Worm (Caenorhabditis elegans) whole organism, early embryonic: ENCODE results near the gene cct-8.

ENCODE experiments used
- ama-1 ChIP-seq: fragments of 150-350 bp; optimal IDR thresholded peaks from 2 replicates; lab custom pipeline; 2014
- pes-1 ChIP-seq: fragments of 200-800 bp; sonication (Bioruptor generic); IDR thresholded peaks from 2 replicates; pipeline ENCODE4 v1.3.6; 2022; ENCODE audit warnings: missing genetic modification reagents, missing genetic modification characterization, missing compliant biosample characterization
- tbx-11 ChIP-seq: fragments of 200-800 bp; sonication (Bioruptor generic); IDR thresholded peaks from 2 replicates; pipeline ENCODE4 v1.3.6; 2022; ENCODE audit warnings: missing genetic modification characterization, missing compliant biosample characterization

DNA sequence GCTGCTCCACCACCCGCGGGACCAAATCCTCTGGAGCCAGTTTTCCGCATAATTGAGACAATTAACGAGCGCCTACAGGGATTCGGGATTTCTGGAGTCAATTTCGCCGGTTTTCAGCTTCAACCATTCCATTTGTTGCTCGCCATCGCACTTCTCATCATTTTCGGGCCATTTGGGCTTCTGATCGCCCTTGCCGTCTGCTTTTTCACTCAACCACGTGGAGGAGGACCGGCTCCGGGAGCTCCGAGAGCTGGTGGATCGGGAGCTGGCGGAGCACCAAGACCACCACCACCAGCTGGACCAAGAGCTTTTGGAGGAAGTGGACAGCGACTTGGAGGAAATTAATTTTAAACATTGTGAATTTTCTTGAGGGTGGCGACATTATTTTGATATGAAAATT, 2.4 kb upstream of the cct-8 start:
- TF ChIP-seq ama-1 (no peak), tbx-11 (GFP tag; lab: Robert Waterston, UW) (no peak), pes-1 (no peak)
